Fruit fly (Drosophila melanogaster): ENCODE measurements around the gene CG32241.

CG32241 gene

DNA sequence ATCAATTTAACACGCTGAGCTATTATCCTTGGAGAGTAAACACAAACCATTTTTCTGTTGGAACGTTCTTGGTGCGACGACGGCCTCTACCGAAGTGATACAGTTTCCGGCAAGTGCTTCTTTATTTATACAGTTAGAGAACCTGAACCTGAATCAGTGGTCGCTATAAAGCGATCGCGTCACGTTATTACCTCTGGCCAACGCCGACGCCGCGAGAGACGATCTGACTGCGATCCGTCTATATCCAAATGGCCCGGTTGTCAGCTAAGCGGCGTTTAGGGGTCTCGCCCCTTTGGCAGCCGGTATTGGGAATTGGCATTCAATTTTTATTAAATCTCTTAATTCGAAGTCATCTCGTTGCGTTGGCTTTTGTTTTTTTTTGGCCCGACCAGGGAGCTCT is 8.4 kb downstream of the CG32241 start, which contains the start of gene CG11345:
CG11345 (minus strand) TSS at position 101 of the 400 bp plus-strand sequence.
- TF ChIP-seq h (optimal IDR thresholded peaks at IDR 0.05) (no peak), Myc (optimal IDR thresholded peaks at IDR 0.05) (no peak), psq (optimal IDR thresholded peaks at IDR 0.05) (no peak), ttk (optimal IDR thresholded peaks at IDR 0.05) (no peak), insv (optimal IDR thresholded peaks at IDR 0.05) (no peak), Sin3A (optimal IDR thresholded peaks at IDR 0.05) (no peak)

DNA sequence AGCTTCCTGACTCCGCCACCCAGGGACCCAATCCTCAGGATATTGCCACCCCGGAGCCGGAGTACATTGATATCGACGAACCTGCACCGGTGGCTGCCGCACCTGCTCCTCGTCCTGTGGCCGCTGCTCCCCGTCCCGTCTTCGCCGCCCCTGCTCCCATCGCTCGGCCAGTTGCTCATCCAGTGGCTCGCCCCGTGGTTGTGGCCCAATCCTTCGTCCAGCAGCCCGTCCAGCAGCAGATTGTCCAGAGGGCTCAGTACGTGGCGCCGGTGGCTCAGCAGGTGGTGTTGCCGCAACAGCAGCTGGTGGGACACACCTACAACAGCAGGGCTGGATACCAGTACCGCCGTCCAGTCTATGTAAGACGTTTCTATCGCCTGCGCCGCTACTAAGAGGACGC is 19.2 kb downstream of the CG32241 start:
- TF ChIP-seq psq (optimal IDR thresholded peaks at IDR 0.05): no peak
- no peak for TF ChIP-seq insv (optimal IDR thresholded peaks at IDR 0.05)
- no peak for TF ChIP-seq Sin3A (optimal IDR thresholded peaks at IDR 0.05)
- no peak for TF ChIP-seq ttk (optimal IDR thresholded peaks at IDR 0.05)
- TF ChIP-seq h (optimal IDR thresholded peaks at IDR 0.05): no peak
- TF ChIP-seq Myc (optimal IDR thresholded peaks at IDR 0.05): no peak

DNA sequence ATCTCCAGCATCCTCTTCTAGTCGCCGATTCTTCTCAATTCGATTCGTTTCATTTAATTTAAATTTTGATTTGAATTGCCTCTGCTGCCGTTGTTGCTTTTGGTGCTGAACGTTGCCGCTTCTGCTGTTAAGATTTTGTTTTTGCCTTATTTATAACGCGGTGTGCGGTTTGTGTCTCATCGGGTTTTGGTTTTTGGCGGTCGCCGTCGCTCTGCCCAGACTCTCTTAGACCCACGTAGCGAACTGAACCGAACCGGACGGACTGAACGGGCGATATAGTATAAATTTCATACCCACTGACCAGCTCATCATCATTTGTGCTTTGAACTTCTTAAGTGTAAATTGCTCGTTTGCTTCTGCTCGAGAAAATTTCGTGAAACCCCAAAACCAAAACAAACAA is 20.2 kb downstream of the CG32241 start, which contains the start of gene CG12607:
CG12607 (plus strand) TSS at position 301 of the 400 bp plus-strand sequence.
- TF ChIP-seq h (optimal IDR thresholded peaks at IDR 0.05) (no peak), psq (optimal IDR thresholded peaks at IDR 0.05) (no peak)

DNA sequence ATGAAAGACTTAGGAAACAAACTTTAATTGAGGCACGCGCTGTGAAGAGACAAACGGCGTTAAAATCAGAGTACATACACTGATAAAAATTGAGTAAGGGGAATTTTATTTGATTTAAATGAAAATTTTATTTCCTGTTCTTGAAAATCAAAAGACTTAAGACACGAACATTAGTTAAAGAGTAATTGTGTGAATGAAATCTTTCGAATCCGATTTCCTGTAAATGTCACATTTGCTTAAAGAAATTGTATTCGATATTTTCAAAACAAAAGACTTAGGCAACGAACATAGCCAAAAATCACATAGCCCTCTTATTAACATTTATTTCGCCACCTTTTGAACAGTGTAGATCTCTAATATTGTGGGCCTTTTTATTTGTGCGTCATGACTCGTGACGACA is 20.6 kb downstream of the CG32241 start:
- TF ChIP-seq Myc (optimal IDR thresholded peaks at IDR 0.05): no peak
- no peak for TF ChIP-seq ttk (optimal IDR thresholded peaks at IDR 0.05)
- no peak for TF ChIP-seq psq (optimal IDR thresholded peaks at IDR 0.05)
- TF ChIP-seq insv (optimal IDR thresholded peaks at IDR 0.05): no peak
- no peak for TF ChIP-seq h (optimal IDR thresholded peaks at IDR 0.05)
- no peak for TF ChIP-seq Sin3A (optimal IDR thresholded peaks at IDR 0.05)

DNA sequence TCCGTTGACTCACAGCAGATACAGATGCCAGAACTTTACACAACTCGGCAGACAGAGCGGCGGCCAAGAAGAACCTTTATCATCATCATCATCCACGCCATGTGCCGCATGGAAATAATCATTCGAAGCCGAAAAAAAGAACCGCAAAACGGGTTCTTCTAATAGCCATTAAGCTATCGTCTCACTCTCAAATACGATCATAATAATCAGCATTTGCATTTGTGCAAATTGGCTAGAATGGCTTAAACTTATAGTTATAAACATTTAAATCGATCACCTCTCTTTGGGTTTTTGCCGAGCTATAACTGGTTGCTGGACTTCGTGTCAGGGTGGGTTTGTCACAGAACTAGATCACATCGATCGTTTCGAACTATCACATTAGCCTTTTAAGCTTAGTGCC is 24.3 kb downstream of the CG32241 start:
- TF ChIP-seq psq (optimal IDR thresholded peaks at IDR 0.05) (no peak), insv (optimal IDR thresholded peaks at IDR 0.05) (no peak), ttk (optimal IDR thresholded peaks at IDR 0.05) (no peak), Myc (optimal IDR thresholded peaks at IDR 0.05) (no peak), h (optimal IDR thresholded peaks at IDR 0.05) (no peak), Sin3A (optimal IDR thresholded peaks at IDR 0.05) (no peak)

DNA sequence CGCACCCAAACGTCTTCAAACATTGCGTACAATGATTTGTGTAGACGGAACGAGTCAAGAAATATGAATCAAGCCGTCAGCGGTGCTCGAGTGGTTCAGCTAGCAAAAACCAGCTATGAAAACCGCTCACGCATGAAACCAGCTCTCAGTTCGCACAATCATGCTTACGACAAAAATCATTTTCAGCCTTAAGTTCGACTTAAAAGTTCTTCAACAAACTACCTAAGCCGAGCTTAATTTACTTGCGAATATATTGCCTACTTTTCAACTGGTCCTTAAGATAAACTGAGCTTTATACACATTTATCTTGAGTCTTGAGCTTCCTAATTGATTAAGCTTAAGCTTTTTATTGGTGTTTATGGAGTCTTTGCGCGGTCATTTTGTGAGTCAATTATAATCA is 26.3 kb downstream of the CG32241 start:
- TF ChIP-seq insv (optimal IDR thresholded peaks at IDR 0.05) (no peak), Sin3A (optimal IDR thresholded peaks at IDR 0.05) (no peak), ttk (optimal IDR thresholded peaks at IDR 0.05) (no peak), psq (optimal IDR thresholded peaks at IDR 0.05) (no peak), h (optimal IDR thresholded peaks at IDR 0.05) (no peak), Myc (optimal IDR thresholded peaks at IDR 0.05) (no peak)

DNA sequence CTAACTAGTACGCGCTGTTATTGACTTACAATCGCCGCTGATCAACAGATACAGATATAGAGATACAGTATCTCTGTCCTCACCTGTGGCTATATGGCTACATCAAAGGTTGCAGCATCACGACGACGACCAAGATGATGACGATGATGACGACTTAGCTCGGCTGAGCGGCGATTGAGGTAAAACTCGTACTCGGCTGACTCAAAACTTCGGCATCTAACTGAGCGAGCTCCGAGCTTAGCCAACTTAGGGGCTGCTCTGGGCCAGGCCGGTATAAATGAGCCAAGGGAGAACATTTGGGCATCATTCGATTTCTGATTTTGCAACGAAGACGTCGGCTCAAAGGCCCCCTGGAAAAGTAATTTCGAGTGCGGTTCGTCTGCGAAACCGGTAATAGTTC is 30.0 kb downstream of the CG32241 start, which contains the start of gene CG15021:
CG15021 (plus strand) TSS at position 301 of the 400 bp plus-strand sequence.
- TF ChIP-seq Myc (optimal IDR thresholded peaks at IDR 0.05) (no peak), psq (optimal IDR thresholded peaks at IDR 0.05) (no peak), ttk (optimal IDR thresholded peaks at IDR 0.05) (no peak), h (optimal IDR thresholded peaks at IDR 0.05) (no peak), insv (optimal IDR thresholded peaks at IDR 0.05) (no peak), Sin3A (optimal IDR thresholded peaks at IDR 0.05) (no peak)

DNA sequence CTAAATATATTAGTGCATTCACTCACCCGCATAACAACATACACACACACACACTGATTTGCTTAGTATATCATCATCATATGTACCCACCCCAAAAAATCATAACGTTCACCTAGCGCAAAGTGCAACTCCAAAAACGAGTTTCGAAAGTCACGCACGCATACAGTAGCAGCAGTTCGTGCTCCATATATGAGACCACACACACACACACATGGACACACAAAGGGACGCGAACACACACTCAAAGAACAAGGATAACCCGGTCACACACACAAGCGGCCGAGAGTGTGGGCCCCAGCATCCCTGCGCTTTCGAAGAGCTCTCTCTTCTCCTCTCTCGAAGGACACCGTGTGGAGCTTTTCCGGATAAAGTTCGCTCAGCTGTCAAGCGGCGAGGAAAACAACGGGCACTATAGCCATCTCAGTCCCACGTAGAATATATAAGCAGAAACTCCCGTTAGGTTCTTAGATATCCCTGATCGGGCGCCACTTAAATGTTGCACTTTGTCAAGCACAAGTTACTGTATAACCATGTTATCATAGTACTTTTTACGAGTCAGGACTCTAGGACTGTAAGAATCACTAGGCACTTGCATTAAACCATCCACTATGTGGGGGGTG is 35.2 kb downstream of the CG32241 start:
- TF ChIP-seq insv (optimal IDR thresholded peaks at IDR 0.05) (no peak), Myc (optimal IDR thresholded peaks at IDR 0.05) (no peak), psq (optimal IDR thresholded peaks at IDR 0.05) (no peak), ttk (optimal IDR thresholded peaks at IDR 0.05) (no peak), Sin3A (optimal IDR thresholded peaks at IDR 0.05) (no peak), h (optimal IDR thresholded peaks at IDR 0.05) (no peak)

DNA sequence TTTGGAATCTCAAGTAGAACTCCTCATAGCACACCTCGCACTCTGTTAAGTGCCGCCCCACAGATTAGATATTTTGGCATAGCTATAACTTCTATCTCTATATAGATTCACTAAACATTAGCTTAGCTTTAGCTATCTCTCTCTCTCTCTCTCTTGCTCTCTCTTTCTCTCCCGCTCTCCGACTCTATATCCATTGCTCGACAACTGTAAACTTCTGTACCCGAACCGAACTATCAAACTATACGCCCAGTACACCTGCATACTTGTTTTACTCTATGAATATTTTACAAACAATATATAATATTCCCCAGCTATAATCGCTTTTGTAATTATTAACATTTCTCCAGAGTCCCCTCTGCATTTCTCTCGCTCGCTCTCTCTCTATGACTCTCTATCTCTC is 36.1 kb downstream of the CG32241 start:
- TF ChIP-seq ttk (optimal IDR thresholded peaks at IDR 0.05): no peak
- no peak for TF ChIP-seq h (optimal IDR thresholded peaks at IDR 0.05)
- no peak for TF ChIP-seq psq (optimal IDR thresholded peaks at IDR 0.05)

DNA sequence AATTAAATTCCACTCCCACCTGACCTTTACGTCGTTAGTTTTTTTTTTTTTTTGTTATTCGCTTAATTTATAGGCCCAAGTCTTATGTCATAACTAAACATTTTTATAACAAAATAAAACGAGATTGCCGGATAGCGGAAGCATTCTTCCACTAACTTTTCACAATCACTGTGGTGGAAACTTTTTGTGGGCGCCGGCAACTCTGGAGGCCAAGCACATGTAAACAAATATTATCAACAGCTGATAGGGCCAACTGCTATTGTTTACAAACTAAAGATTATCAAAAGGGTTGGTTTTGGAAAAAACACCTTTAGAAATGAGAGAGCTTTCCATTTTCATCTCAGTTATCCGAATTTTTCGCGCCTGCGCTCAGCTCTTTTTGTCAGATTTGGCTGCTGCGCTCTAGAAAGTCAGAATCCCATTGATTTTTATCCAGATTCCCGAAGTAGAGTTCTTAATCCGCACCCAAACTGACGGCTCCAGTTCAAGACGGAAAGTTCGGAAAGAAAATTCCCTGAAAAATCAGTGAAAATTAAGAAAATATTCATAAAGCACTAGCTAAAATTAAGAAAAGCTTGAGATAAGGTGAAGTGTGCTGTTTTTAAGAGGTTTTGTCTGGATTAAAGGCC is 37.4 kb downstream of the CG32241 start, which contains the start of gene nAChRbeta1:
nAChRbeta1 (plus strand) TSS at position 432 of the 629 bp plus-strand sequence.
- TF ChIP-seq Myc (optimal IDR thresholded peaks at IDR 0.05) (no peak), insv (optimal IDR thresholded peaks at IDR 0.05) (no peak), Sin3A (optimal IDR thresholded peaks at IDR 0.05) (no peak), ttk (optimal IDR thresholded peaks at IDR 0.05) (no peak), h (optimal IDR thresholded peaks at IDR 0.05) (no peak), psq (optimal IDR thresholded peaks at IDR 0.05) (no peak)

DNA sequence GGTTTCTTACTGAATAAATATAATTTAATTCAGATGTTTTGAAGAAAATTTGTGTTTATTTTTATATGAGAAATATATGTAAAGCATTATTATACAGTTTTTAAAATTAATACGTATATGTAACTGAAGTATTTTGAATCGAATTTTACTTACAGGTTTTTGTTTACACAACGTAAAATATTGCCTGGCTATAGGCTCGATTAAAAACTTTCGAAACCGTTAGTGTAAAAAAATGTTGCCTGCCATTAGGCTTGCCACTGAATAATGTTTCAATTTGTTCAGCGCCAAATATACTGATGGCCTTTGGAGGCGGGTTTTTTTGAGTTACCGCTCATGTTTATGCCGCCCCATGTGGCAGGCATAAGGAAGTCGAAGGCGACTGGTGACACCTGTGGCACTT is 39.8 kb downstream of the CG32241 start:
- TF ChIP-seq Myc (optimal IDR thresholded peaks at IDR 0.05) (no peak), psq (optimal IDR thresholded peaks at IDR 0.05) (no peak), insv (optimal IDR thresholded peaks at IDR 0.05) (no peak), h (optimal IDR thresholded peaks at IDR 0.05) (no peak), Sin3A (optimal IDR thresholded peaks at IDR 0.05) (no peak), ttk (optimal IDR thresholded peaks at IDR 0.05) (no peak)

DNA sequence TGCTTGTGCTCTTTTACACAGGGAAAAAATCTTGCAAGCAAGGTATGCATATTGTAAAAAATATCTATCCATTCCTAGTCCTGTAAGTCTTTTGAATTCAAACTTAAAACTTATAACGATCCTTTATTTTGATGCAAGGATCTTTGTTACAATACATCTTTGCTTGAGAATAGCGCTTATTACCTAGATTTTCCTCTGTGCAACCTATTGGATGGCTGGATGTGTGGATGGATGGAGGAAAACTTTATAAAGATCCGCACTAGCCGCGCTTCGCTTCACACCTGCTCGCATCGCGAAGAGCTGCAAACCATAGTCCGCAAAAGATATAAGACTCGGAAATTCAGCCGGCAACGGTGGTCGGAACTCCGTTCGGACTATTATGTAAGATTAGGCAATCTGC is 45.1 kb downstream of the CG32241 start, which contains the start of gene CG15020:
CG15020 (plus strand) TSS at position 301 of the 400 bp plus-strand sequence.
- TF ChIP-seq insv (optimal IDR thresholded peaks at IDR 0.05): no peak
- no peak for TF ChIP-seq Myc (optimal IDR thresholded peaks at IDR 0.05)
- no peak for TF ChIP-seq Sin3A (optimal IDR thresholded peaks at IDR 0.05)
- TF ChIP-seq psq (optimal IDR thresholded peaks at IDR 0.05): no peak
- TF ChIP-seq ttk (optimal IDR thresholded peaks at IDR 0.05): no peak
- TF ChIP-seq h (optimal IDR thresholded peaks at IDR 0.05): no peak
